Worm (Caenorhabditis elegans) whole organism, L4/young adult: ENCODE data around the gene nduv-2.

Experiments
- W03F9.2 ChIP-seq: fragments of 150-350 bp; optimal IDR thresholded peaks from 2 replicates; lab custom pipeline; 2014; ENCODE audit warnings: missing biosample characterization, missing genetic modification characterization
- dao-5 ChIP-seq: sonication (generic microtip); optimal IDR thresholded peaks from 2 replicates; lab custom pipeline; 2016; ENCODE audit warnings: missing genotype, missing genetic modification characterization, moderate library complexity, missing compliant biosample characterization
- him-1 ChIP-seq: sonication (generic microtip); optimal IDR thresholded peaks from 2 replicates; lab custom pipeline; 2016; ENCODE audit warnings: missing genotype, missing genetic modification reagents, missing genetic modification characterization, missing compliant biosample characterization

The nduv-2 gene

DNA sequence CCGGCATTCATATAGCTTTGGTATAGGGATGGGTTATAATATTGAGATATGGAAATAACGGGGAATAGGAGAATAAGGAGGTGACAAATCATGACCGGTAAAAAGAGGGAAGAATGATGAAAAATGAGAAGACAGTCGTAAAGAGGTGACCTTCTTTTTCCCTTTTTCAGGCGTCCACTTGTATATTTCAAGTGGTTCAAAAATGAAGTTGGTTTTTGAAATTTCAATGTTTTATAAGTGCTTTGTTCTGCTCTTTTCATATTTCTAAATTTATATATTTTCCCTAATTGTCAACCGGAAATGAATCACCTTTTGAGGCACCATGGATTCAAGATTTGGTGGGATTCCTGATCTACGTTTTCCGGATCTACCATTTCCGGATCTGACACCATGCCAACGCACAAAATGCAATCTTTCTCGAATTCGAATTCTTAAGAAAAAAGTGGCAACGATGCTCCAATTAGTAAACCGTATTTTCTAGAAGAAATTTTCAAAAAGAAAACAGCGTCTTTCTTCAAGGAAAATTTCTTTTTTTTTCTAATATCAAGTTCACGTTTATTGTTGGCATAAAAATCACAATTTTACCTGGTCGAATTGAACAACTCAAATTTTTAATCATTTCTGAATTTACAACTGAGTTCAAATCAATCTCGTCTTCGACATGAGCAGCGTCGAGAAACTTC is 35.7 kb downstream of the nduv-2 start, which contains the start of the genes F53F4.2 and F53F4.18:
F53F4.2 (minus strand) TSS at position 101 of the 683 bp plus-strand sequence.
F53F4.18 (plus strand) TSS at position 633 of the 683 bp plus-strand sequence.
- TF ChIP-seq dao-5 (tag; lab: Kevin White, UChicago) (no peak), him-1 (tag; lab: Kevin White, UChicago) (no peak), W03F9.2 (no peak)

ce11 chrV:13587902-13588301 is 37.5 kb downstream of the nduv-2 start, which contains the start of gene F53F4.17:
Gene F53F4.17, plus strand, starts transcription at chrV:13588202.
- no peak for TF ChIP-seq him-1 (tag; lab: Kevin White, UChicago)
- no peak for TF ChIP-seq dao-5 (tag; lab: Kevin White, UChicago)
- TF ChIP-seq W03F9.2 = no peak

ce11 chrV:13584484-13584883 is 40.9 kb downstream of the nduv-2 start, which contains the start of gene F53F4.1:
Gene F53F4.1, plus strand, starts transcription at chrV:13584784.
- TF ChIP-seq dao-5 (tag; lab: Kevin White, UChicago) (no peak), W03F9.2 (no peak), him-1 (tag; lab: Kevin White, UChicago) (no peak)

DNA sequence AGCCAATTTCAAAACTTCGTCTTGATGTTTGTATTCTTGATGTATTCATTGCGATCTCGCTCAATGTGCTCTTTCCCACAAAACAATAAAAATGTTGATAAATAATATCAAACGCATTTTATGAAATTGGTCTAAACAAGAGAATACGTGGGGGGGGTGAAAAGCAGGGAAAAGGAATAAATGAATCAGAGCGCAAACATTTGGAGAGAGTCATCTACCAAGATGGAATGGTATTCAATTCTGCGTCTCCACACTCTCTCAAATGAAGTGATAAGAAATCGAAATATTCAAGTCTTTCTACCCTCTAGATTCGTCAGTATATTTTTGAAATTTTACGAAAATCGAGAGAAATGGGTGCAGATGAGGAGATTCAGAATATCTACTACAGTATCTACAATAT is 44.7 kb downstream of the nduv-2 start, which contains the start of gene C50B8.5:
C50B8.5 (plus strand) TSS at position 273 of the 400 bp plus-strand sequence.
- TF ChIP-seq W03F9.2 = no peak
- TF ChIP-seq dao-5 (tag; lab: Kevin White, UChicago) = no peak
- TF ChIP-seq him-1 (tag; lab: Kevin White, UChicago) = no peak

DNA sequence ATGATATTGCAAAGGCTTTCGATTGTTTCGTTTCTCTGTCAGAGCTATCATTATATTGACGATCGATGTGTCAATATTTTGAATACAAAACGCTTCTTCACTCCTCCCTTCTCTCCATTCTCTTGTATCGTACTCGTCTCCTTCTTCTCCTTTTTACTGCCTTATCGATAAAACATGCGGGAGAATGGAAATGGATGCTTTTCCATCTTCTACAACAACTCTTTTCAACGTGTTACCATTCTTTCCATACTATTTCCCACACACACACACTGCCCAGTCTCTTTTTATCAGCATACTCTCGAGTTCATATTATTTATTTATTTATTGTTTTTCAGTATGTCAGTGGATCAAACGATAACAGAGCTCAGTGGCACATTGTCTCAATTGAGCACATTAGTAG is 46.7 kb downstream of the nduv-2 start, which contains the start of gene C50B8.6:
C50B8.6 (plus strand) TSS at position 336 of the 400 bp plus-strand sequence.
- no peak for TF ChIP-seq W03F9.2
- TF ChIP-seq him-1 (tag; lab: Kevin White, UChicago) = no peak
- TF ChIP-seq dao-5 (tag; lab: Kevin White, UChicago) = no peak

- TF ChIP-seq dao-5 (tag; lab: Kevin White, UChicago) (no peak), him-1 (tag; lab: Kevin White, UChicago) (no peak), W03F9.2 (no peak)
These were observed 47.9 kb downstream of the nduv-2 start for ce11 chrV:13577463-13577862.

DNA sequence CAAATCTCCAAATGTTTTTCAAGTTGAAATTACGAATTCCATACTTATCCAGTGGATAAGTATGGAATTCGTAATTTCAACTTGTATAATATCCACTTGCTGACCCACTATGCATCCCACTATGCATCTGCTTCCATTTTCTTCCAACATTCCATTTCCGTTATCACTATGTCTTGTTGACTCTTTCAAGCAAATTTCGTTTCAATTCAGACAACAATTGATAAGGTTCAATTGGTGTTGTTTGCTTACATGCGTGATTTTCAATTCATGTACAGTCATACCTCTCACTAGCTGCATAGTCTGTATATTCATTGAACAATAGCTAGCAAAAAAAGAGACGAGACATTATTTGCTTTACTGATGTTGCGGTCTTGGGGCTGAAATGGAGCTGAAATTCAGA is 48.5 kb downstream of the nduv-2 start:
- no peak for TF ChIP-seq him-1 (tag; lab: Kevin White, UChicago)
- TF ChIP-seq W03F9.2 = no peak
- no peak for TF ChIP-seq dao-5 (tag; lab: Kevin White, UChicago)

- TF ChIP-seq dao-5 (tag; lab: Kevin White, UChicago) (no peak), W03F9.2 (no peak), him-1 (tag; lab: Kevin White, UChicago) (no peak)
These were observed 49.5 kb downstream of the nduv-2 start for ce11 chrV:13575866-13576265.
